Fruit fly (Drosophila melanogaster) whole organism, adult: ENCODE measurements around the gene mwh.

ENCODE experiments used
- Clk ChIP-seq: fragments of 200-800 bp; sonication (Bioruptor generic); optimal IDR thresholded peaks from 2 replicates; lab custom pipeline; 2017; ENCODE audit warnings: missing biosample characterization, missing genetic modification characterization
- ovo ChIP-seq: fragments of 200-800 bp; sonication (Bioruptor generic); optimal IDR thresholded peaks from 2 replicates; lab custom pipeline; 2016; ENCODE audit warnings: missing biosample characterization, missing genetic modification characterization

DNA sequence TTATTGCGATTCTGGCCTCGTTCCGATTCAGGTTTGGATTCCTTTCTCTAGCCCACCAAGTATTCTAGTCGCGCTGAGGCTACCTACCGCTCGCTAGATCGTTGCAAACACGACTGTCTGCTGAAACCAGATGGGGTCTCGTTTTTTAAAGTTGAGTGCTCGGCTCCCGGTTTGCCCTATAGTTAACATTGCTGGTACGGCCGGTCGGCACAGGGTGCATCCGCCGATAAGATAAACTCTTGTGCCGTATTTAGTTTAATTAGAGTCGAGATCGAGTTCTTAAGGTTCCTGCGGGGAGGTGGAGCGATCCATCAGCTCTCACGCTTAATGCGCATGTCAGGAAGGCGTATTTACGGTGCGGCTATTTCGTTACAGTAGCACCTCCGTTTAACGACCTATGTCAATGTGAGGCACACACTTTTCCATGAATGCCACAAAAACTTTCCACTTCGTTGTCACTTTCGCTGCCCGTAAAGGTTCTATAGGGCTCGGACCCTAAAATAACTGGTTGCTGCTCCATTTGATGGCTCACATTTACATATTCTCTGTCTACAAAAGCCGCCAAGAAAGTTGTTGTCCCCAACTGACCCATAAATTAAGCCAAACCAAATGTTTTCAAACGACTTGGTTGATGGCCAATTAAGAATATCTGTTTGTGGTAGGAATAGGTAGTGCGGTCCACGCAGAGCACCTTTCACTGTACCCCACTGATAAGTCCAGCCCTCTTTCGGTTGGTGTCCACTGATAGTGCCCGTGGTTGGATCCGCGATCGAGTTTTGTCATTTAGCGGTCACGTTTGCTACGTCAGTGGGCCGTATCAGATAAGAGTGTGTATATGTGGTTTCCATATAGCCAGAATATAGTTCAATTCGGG is 4.3 kb downstream of the mwh start, which contains the start of gene CG9119:
- TF ChIP-seq Clk (GFP tag; lab: Kevin White, UChicago) (peak; percentile 78), ovo (GFP tag; lab: Kevin White, UChicago) (no peak)
